Worm (Caenorhabditis elegans): ENCODE results near the gene F46F5.8.

ce11 chrII:866801-867200 is 45.4 kb upstream of the F46F5.8 start, which contains the start of gene Y46B2A.3:
- TF ChIP-seq lin-13 (tag; optimal IDR thresholded peaks at IDR 0.05), result no peak
- TF ChIP-seq ztf-11 (tag; optimal IDR thresholded peaks at IDR 0.05), result no peak
- no peak for TF ChIP-seq nhr-237 (tag; optimal IDR thresholded peaks at IDR 0.05)
- TF ChIP-seq tbx-8 (GFP tag; optimal IDR thresholded peaks at IDR 0.05), result no peak
- TF ChIP-seq unc-39 (tag; optimal IDR thresholded peaks at IDR 0.05), result no peak
- no peak for TF ChIP-seq mls-2 (tag; optimal IDR thresholded peaks at IDR 0.05)
- no peak for TF ChIP-seq snpc-4 (tag; optimal IDR thresholded peaks at IDR 0.05)
- no peak for TF ChIP-seq ces-1 (GFP tag; optimal IDR thresholded peaks at IDR 0.05)

All from whole organism, mixed stage, embryonic.